Worm (Caenorhabditis elegans) whole organism, L4 larva: Measurements from ENCODE around the gene C28H8.5.

Experiments used
- ama-1 ChIP-seq: fragments of 150-350 bp; optimal IDR thresholded peaks from 2 replicates; lab custom pipeline; 2014; ENCODE audit warnings: inconsistent platforms, mixed read lengths
- fkh-10 ChIP-seq: fragments of 150-350 bp; optimal IDR thresholded peaks from 2 replicates; lab custom pipeline; 2014; ENCODE audit warnings: missing biosample characterization, missing genetic modification reagents, missing genetic modification characterization
- lin-13 ChIP-seq: fragments of 150-350 bp; optimal IDR thresholded peaks from 2 replicates; lab custom pipeline; 2014; ENCODE audit warnings: missing biosample characterization, missing genetic modification reagents, missing genetic modification characterization
- nhr-76 ChIP-seq: fragments of 150-350 bp; optimal IDR thresholded peaks from 2 replicates; lab custom pipeline; 2014; ENCODE audit warnings: missing biosample characterization, missing genetic modification characterization
- pha-4 ChIP-seq, 2 experiments: fragments of 150-350 bp in 1 of 2; fragments of 200-800 bp in 1 of 2; sonication (Bioruptor generic) in 1 of 2; IDR thresholded peaks in 1 of 2; optimal IDR thresholded peaks in 1 of 2; 2 replicates each; pipeline versions ENCODE4 v1.3.6 to Lab custom; 2014 to 2022; ENCODE audit warnings: missing genetic modification characterization in 2 of 2, missing genetic modification reagents in 2 of 2, missing biosample characterization in 1 of 2, missing compliant biosample characterization in 1 of 2
- set-16 ChIP-seq: fragments of 200-800 bp; sonication (Bioruptor generic); IDR thresholded peaks from 2 replicates; pipeline ENCODE4 v1.3.6; 2022; ENCODE audit warnings: missing genetic modification reagents, missing genetic modification characterization, missing compliant biosample characterization
- unc-62 ChIP-seq, 3 experiments: fragments of 150-350 bp in 1 of 3; sonication (generic microtip); optimal IDR thresholded peaks in 2 of 3; peaks in 1 of 3; 1 replicate in 1 of 3; 2 replicates in 2 of 3; lab custom pipeline; 2014 to 2017; ENCODE audit warnings: missing biosample characterization in 3 of 3, missing genetic modification characterization in 3 of 3, missing genetic modification reagents in 3 of 3, missing genotype in 1 of 3
- zfp-3 ChIP-seq: fragments of 200-800 bp; sonication (Bioruptor generic); conservative IDR thresholded peaks from 2 replicates; pipeline ENCODE4 v1.3.6; 2022; ENCODE audit warnings: missing genetic modification reagents, missing genetic modification characterization, missing compliant biosample characterization
- ztf-11 ChIP-seq: fragments of 150-350 bp; optimal IDR thresholded peaks from 2 replicates; lab custom pipeline; 2014; ENCODE audit warnings: missing biosample characterization, missing genetic modification characterization

ce11 chrIII:5869429-5869828, 14.7 kb upstream of the C28H8.5 start, which contains the start of gene F01F1.15:
- TF ChIP-seq lin-13 (GFP tag; lab: Kevin White, UChicago) (no peak), zfp-3 (GFP tag; lab: Robert Waterston, UW) (no peak), ztf-11 (no peak), unc-62 (GFP tag; optimal IDR thresholded peaks at IDR 0.05 in 1 of 2; lab: Kevin White, UChicago) (no peak), unc-62 (tag; optimal IDR thresholded peaks at IDR 0.05; lab: Kevin White, UChicago) (no peak), fkh-10 (GFP tag; lab: Kevin White, UChicago) (no peak), set-16 (GFP tag; lab: Robert Waterston, UW) (no peak), nhr-76 (tag; lab: Kevin White, UChicago) (no peak), pha-4 (GFP tag; IDR thresholded peaks at IDR 0.05; lab: Robert Waterston, UW) (no peak), pha-4 (tag; optimal IDR thresholded peaks at IDR 0.05; lab: Kevin White, UChicago) (no peak), ama-1 (lab: Kevin White, UChicago) (no peak)
